Worm (Caenorhabditis elegans) whole organism, young adult: Measurements from ENCODE around the gene tbx-35.

Experiments
- B0019.2 ChIP-seq: fragments of 200-800 bp; sonication (Bioruptor generic); conservative IDR thresholded peaks from 2 replicates; pipeline ENCODE4 v1.3.6; 2022; ENCODE audit warnings: missing genetic modification reagents, missing genetic modification characterization, missing compliant biosample characterization
- F57C9.4 ChIP-seq: sonication (generic microtip); optimal IDR thresholded peaks from 2 replicates; lab custom pipeline; 2017; ENCODE audit warnings: mild to moderate bottlenecking, missing genetic modification characterization, missing compliant biosample characterization
- ama-1 ChIP-seq, 3 experiments: fragments of 150-350 bp in 1 of 3; sonication (generic microtip) in 2 of 3; optimal IDR thresholded peaks; 2 replicates each; lab custom pipeline; 2014 to 2018; ENCODE audit warnings: missing biosample characterization in 2 of 3, missing genetic modification characterization in 2 of 3, missing genetic modification reagents in 2 of 3
- chd-7 ChIP-seq: sonication (generic microtip); optimal IDR thresholded peaks from 2 replicates; lab custom pipeline; 2016; ENCODE audit warnings: mild to moderate bottlenecking, missing genetic modification characterization, moderate library complexity, missing compliant biosample characterization
- dox-1 ChIP-seq: fragments of 200-800 bp; sonication (Bioruptor generic); IDR thresholded peaks from 2 replicates; pipeline ENCODE4 v1.3.6; 2022; ENCODE audit warnings: missing genetic modification reagents, missing genetic modification characterization, missing compliant biosample characterization
- pha-4 ChIP-seq: fragments of 150-350 bp; sonication (generic microtip); optimal IDR thresholded peaks from 2 replicates; lab custom pipeline; 2014; ENCODE audit warnings: missing biosample characterization, missing genetic modification reagents, missing genetic modification characterization

DNA sequence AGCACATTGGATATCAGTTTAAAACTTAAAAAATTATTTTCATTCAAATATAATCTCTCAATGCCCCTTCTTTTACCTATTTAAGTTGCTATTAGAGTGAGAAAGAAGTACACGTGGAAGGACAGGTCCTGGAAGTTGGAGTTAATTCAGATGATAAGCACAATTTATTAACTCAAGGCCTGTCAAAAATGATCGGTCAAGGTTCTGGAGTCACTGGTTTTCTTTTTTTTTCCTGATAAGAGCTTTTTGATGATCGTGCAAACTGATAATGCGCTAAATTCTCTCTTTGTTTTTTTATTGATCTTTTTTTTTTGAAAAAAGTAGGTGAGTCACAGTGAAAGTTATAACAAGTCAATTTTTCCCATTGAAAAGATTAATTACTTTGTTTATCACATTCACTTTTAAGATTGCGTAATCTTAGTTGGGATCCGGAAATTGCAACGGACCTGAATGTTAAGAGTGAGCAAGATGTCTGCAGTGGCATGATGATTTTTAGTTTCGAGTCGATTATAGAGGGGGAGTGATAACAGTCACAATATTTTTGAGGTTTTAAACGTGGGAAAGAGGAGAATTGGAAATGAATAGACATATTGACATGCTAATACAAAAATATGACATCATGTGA lies 12.6 kb downstream of the tbx-35 start:
- TF ChIP-seq F57C9.4 (tag; lab: Kevin White, UChicago) = no peak
- TF ChIP-seq pha-4 (tag; lab: Kevin White, UChicago) = no peak
- TF ChIP-seq ama-1 (optimal IDR thresholded peaks at IDR 0.05; lab: Kevin White, UChicago) = no peak
- no peak for TF ChIP-seq ama-1 (GFP tag; optimal IDR thresholded peaks at IDR 0.05; lab: Kevin White, UChicago)
- TF ChIP-seq B0019.2 = no peak
- no peak for TF ChIP-seq dox-1
- TF ChIP-seq chd-7 = no peak
